Fruit fly (Drosophila melanogaster): ENCODE measurements around the gene CG33710.

dm6 chr3L:19978088-19978487 is 25.5 kb upstream of the CG33710 start:
- TF ChIP-seq CTCF (optimal IDR thresholded peaks at IDR 0.05) = no peak
- TF ChIP-seq CG8478 (optimal IDR thresholded peaks at IDR 0.05) = no peak

Measured in S2 (cell line).